Fruit fly (Drosophila melanogaster) whole organism, embryonic: Measurements from ENCODE around the gene CG15529.

Source experiments
- CG16779 ChIP-seq: fragments of 200-800 bp; sonication (Bioruptor generic); IDR thresholded peaks from 2 replicates; pipeline ENCODE4 v1.3.6; 2022; ENCODE audit warnings: missing biosample characterization, missing genetic modification characterization
- knrl ChIP-seq: fragments of 200-800 bp; sonication (Bioruptor generic); IDR thresholded peaks from 3 replicates; pipeline ENCODE4 v1.3.6; 2022; ENCODE audit warnings: missing biosample characterization, missing genetic modification characterization; ENCODE audit not compliant: partially characterized antibody

- TF ChIP-seq CG16779 (GFP tag; lab: Robert Waterston, UW), result no peak
- no peak; the same call in 2 of the 3 replicates for TF ChIP-seq knrl (GFP tag; lab: Robert Waterston, UW)
These were observed 17.5 kb upstream of the CG15529 start, which contains the start of gene Tpi for dm6 chr3R:30134063-30135047.
